Worm (Caenorhabditis elegans): ENCODE data around the gene R07E4.5.

DNA sequence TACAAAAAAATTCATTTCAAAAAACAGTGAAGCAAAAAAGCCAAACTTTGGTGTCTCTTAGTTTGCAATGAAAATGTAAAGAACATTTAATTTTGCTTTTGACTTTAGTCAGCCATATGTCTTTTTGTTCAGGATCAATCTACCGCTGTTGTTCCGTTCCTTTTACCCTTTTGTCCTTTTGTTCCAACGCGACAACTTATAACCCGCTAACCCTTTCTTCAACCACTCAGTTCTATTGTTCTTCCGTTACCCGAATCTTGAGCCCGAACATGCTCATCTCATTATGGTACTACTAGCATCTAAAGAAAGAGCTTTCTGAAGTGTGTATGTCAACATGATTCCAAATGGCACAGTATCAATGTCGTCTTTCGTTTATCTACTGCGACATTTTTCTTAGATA is 41.0 kb upstream of the R07E4.5 start:
- no peak for TF ChIP-seq T20F7.1 (GFP tag; optimal IDR thresholded peaks at IDR 0.05)
- TF ChIP-seq nhr-77 (tag; optimal IDR thresholded peaks at IDR 0.05) = no peak
- TF ChIP-seq aly-2 (tag; optimal IDR thresholded peaks at IDR 0.05) = no peak
- TF ChIP-seq unc-130 (GFP tag; optimal IDR thresholded peaks at IDR 0.05) = no peak
- no peak for TF ChIP-seq php-3 (GFP tag; IDR thresholded peaks at IDR 0.05)
- no peak for TF ChIP-seq nhr-42 (GFP tag; IDR thresholded peaks at IDR 0.05)

All from whole organism, L4 larva.